Fruit fly (Drosophila melanogaster): Measurements from ENCODE around the gene MtnA.

MtnA gene

dm6 chr3R:9774147-9774546, 10.0 kb downstream of the MtnA start, which contains the start of gene Whamy (continued):
- TF ChIP-seq sd (tag; optimal IDR thresholded peaks at IDR 0.05) (no peak), CG34376 (GFP tag; optimal IDR thresholded peaks at IDR 0.05) (peak; percentile 76), Hmr (GFP tag; optimal IDR thresholded peaks at IDR 0.05) (peak; percentile 20), Xrp1 (GFP tag; IDR thresholded peaks at IDR 0.05) (no peak), lab (GFP tag; optimal IDR thresholded peaks at IDR 0.05) (peak; percentile 66), esg (GFP tag; conservative IDR thresholded peaks at IDR 0.05) (no peak), Mes4 (GFP tag; optimal IDR thresholded peaks at IDR 0.05) (no peak), CG3995 (GFP tag; optimal IDR thresholded peaks at IDR 0.05) (no peak), kay (GFP tag; optimal IDR thresholded peaks at IDR 0.05) (peak; percentile 44), h (optimal IDR thresholded peaks at IDR 0.05) (no peak), CG15269 (tag; optimal IDR thresholded peaks at IDR 0.05) (no peak), zen2 (GFP tag; IDR thresholded peaks at IDR 0.05; ENCODE audit: partially characterized antibody) (no peak)

- TF ChIP-seq Asciz (GFP tag; optimal IDR thresholded peaks at IDR 0.05) (peak; percentile 81), prd (optimal IDR thresholded peaks at IDR 0.05) (no peak), prd (GFP tag; IDR thresholded peaks at IDR 0.05) (peak; percentile 96), tap (tag; optimal IDR thresholded peaks at IDR 0.05) (peak; percentile 92), schlank (tag; optimal IDR thresholded peaks at IDR 0.05) (peak; percentile 84), CG16863 (GFP tag; optimal IDR thresholded peaks at IDR 0.05) (peak; percentile 86), nau (GFP tag; optimal IDR thresholded peaks at IDR 0.05) (peak; percentile 87), gfzf (GFP tag; optimal IDR thresholded peaks at IDR 0.05) (no peak), sima (GFP tag; optimal IDR thresholded peaks at IDR 0.05) (peak; percentile 7), CG16813 (GFP tag; IDR thresholded peaks at IDR 0.05; ENCODE audit: partially characterized antibody) (0 out of 3 replicates have a peak, but pooled peaks have one; percentile 24), hkb (optimal IDR thresholded peaks at IDR 0.05) (no peak), hkb (GFP tag; IDR thresholded peaks at IDR 0.05) (peak; percentile 95), CG12942 (GFP tag; optimal IDR thresholded peaks at IDR 0.05) (peak; percentile 88), Sry-δ (GFP tag; optimal IDR thresholded peaks at IDR 0.05) (peak; percentile 49), CG6683 (GFP tag; optimal IDR thresholded peaks at IDR 0.05) (peak; percentile 85), CG10959 (GFP tag; IDR thresholded peaks at IDR 0.05) (peak; percentile 81), CG10654 (GFP tag; optimal IDR thresholded peaks at IDR 0.05) (peak; percentile 89), CG11560 (tag; IDR thresholded peaks at IDR 0.05) (peak; percentile 66; the same call in 2 of the 3 replicates), sisA (GFP tag; IDR thresholded peaks at IDR 0.05) (peak; percentile 93), CG17359 (tag; optimal IDR thresholded peaks at IDR 0.05) (peak; percentile 92), CG30431 (GFP tag; optimal IDR thresholded peaks at IDR 0.05) (peak; percentile 72), C15 (GFP tag; IDR thresholded peaks at IDR 0.05) (peak; percentile 71; the same call in 1 of the 3 replicates), al (GFP tag; IDR thresholded peaks at IDR 0.05) (peak; percentile 87), CG1024 (GFP tag; IDR thresholded peaks at IDR 0.05) (peak; percentile 56; the same call in 1 of the 2 replicates), bsh (GFP tag; optimal IDR thresholded peaks at IDR 0.05) (peak; percentile 73 to 93), fru (optimal IDR thresholded peaks at IDR 0.05) (no peak), CG18619 (GFP tag; optimal IDR thresholded peaks at IDR 0.05) (peak; percentile 84), peb (GFP tag; IDR thresholded peaks at IDR 0.05) (peak; percentile 88), crc (GFP tag; optimal IDR thresholded peaks at IDR 0.05) (peak; percentile 85), Hsf (GFP tag; optimal IDR thresholded peaks at IDR 0.05) (peak; percentile 94), tll (GFP tag; optimal IDR thresholded peaks at IDR 0.05) (no peak), Fer3 (tag; optimal IDR thresholded peaks at IDR 0.05) (peak; percentile 94), tio (GFP tag; optimal IDR thresholded peaks at IDR 0.05) (no peak), ci (GFP tag; IDR thresholded peaks at IDR 0.05) (peak; percentile 94), kay (GFP tag; optimal IDR thresholded peaks at IDR 0.05) (peak; percentile 80), Kr (GFP tag; optimal IDR thresholded peaks at IDR 0.05) (no peak), HLH54F (GFP tag; optimal IDR thresholded peaks at IDR 0.05) (peak; percentile 90), gce (GFP tag; IDR thresholded peaks at IDR 0.05) (peak; percentile 80; the same call in 2 of the 3 replicates), CG13123 (GFP tag; optimal IDR thresholded peaks at IDR 0.05) (peak; percentile 83), rib (GFP tag; IDR thresholded peaks at IDR 0.05) (peak; percentile 81)
Observed at dm6 chr3R:9771519-9771972, 12.6 kb downstream of the MtnA start, which contains the start of gene CG9471. TSS of gene CG9471 (minus strand) at chr3R:9771542.
